Fruit fly (Drosophila melanogaster): Measurements from ENCODE around the gene CG42762.

Gene CG42762

dm6 chr2L:8170600-8171182 is 26.8 kb upstream of the CG42762 start:
- no peak for TF ChIP-seq CG5953 (GFP tag; IDR thresholded peaks at IDR 0.05)
- TF ChIP-seq CG3847 (GFP tag; IDR thresholded peaks at IDR 0.05): no peak
- peak; percentile 42; the same call in 1 of the 2 replicates for TF ChIP-seq vvl (GFP tag; IDR thresholded peaks at IDR 0.05)
- TF ChIP-seq CG4854 (GFP tag; optimal IDR thresholded peaks at IDR 0.05): no peak
- peak; percentile 30 for TF ChIP-seq mirr (GFP tag; optimal IDR thresholded peaks at IDR 0.05)
- peak; percentile 22 for TF ChIP-seq scrt (GFP tag; optimal IDR thresholded peaks at IDR 0.05)
- TF ChIP-seq caup (GFP tag; optimal IDR thresholded peaks at IDR 0.05; ENCODE audit: severe bottlenecking): no peak
- no peak for TF ChIP-seq fru (optimal IDR thresholded peaks at IDR 0.05)
- no peak for TF ChIP-seq CG17912 (GFP tag; optimal IDR thresholded peaks at IDR 0.05)
- TF ChIP-seq CG6272 (GFP tag; IDR thresholded peaks at IDR 0.05): no peak
- peak; percentile 83 for TF ChIP-seq crol (GFP tag; IDR thresholded peaks at IDR 0.05)
- no peak for TF ChIP-seq bbx (GFP tag; IDR thresholded peaks at IDR 0.05; ENCODE audit: partially characterized antibody)
- TF ChIP-seq rib (GFP tag; IDR thresholded peaks at IDR 0.05): 0 out of 2 replicates have a peak, but pooled peaks have one; percentile 35
- peak; percentile 37 for TF ChIP-seq CG12769 (tag; optimal IDR thresholded peaks at IDR 0.05)
- peak; percentile 19; the same call in 1 of the 2 replicates for TF ChIP-seq Rfx (GFP tag; IDR thresholded peaks at IDR 0.05)
- peak; percentile 93 for TF ChIP-seq sd (tag; optimal IDR thresholded peaks at IDR 0.05)
- TF ChIP-seq abd-A (tag; optimal IDR thresholded peaks at IDR 0.05): peak; percentile 22
- TF ChIP-seq Med (GFP tag): peak; percentile 50
- no peak for TF ChIP-seq nmo (GFP tag; optimal IDR thresholded peaks at IDR 0.05)
- TF ChIP-seq Myb (GFP tag; optimal IDR thresholded peaks at IDR 0.05): no peak
- TF ChIP-seq pzg (GFP tag; optimal IDR thresholded peaks at IDR 0.05): no peak
- TF ChIP-seq CG13894 (tag; optimal IDR thresholded peaks at IDR 0.05): peak; percentile 93
- TF ChIP-seq nau (GFP tag; optimal IDR thresholded peaks at IDR 0.05): no peak
- no peak for TF ChIP-seq CG8359 (GFP tag; optimal IDR thresholded peaks at IDR 0.05; ENCODE audit: borderline replicate concordance)
- TF ChIP-seq chinmo (GFP tag; IDR thresholded peaks at IDR 0.05; ENCODE audit: partially characterized antibody): 0 out of 4 replicates have a peak, but pooled peaks have one; percentile 26
- no peak for TF ChIP-seq CG34224 (GFP tag; IDR thresholded peaks at IDR 0.05; ENCODE audit: partially characterized antibody)
- TF ChIP-seq CG1647 (GFP tag; optimal IDR thresholded peaks at IDR 0.05): no peak
- TF ChIP-seq CG12659 (GFP tag; optimal IDR thresholded peaks at IDR 0.05): no peak
- peak; percentile 43; the same call in 1 of the 2 replicates for TF ChIP-seq CG32532 (GFP tag; IDR thresholded peaks at IDR 0.05)
- peak; percentile 36 for TF ChIP-seq cg (GFP tag; optimal IDR thresholded peaks at IDR 0.05)
- peak; percentile 49 for TF ChIP-seq cwo (GFP tag; optimal IDR thresholded peaks at IDR 0.05)

DNA sequence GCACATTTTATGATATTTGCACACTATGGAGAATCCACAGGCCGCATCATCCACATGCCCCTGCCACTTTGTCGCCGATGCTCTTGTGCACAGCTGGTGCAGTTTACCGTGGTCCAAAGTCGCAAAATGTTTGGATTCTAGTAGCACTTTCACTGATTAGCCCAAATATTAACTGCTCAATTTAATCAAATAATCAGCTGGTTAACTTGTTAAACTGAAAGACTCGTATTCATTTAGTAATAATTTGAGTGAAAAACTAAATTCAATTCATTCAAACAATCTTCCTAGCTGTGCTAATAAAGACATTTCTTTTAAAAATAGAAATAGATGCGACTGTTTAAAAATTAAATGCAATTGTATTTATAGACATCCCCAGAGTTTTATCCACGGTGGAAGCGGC is 24.2 kb upstream of the CG42762 start:
- no peak for TF ChIP-seq Dek (tag; optimal IDR thresholded peaks at IDR 0.05)
- no peak for TF ChIP-seq Ada2b (GFP tag; IDR thresholded peaks at IDR 0.05)
- no peak for TF ChIP-seq CG17612 (GFP tag; IDR thresholded peaks at IDR 0.05)
- no peak for TF ChIP-seq CG7745 (tag; optimal IDR thresholded peaks at IDR 0.05)
- no peak for TF ChIP-seq chif (GFP tag; optimal IDR thresholded peaks at IDR 0.05)
- TF ChIP-seq CG12104 (GFP tag; optimal IDR thresholded peaks at IDR 0.05): no peak
- no peak for TF ChIP-seq btn (GFP tag; optimal IDR thresholded peaks at IDR 0.05)
- TF ChIP-seq CG6175 (GFP tag; IDR thresholded peaks at IDR 0.05): no peak
- TF ChIP-seq CG18599 (GFP tag; optimal IDR thresholded peaks at IDR 0.05): no peak
- TF ChIP-seq Bgb (GFP tag; IDR thresholded peaks at IDR 0.05; ENCODE audit: partially characterized antibody): no peak
